Worm (Caenorhabditis elegans) whole organism, young adult: ENCODE measurements around the gene C41C4.9.

Experiments used
- B0261.1 ChIP-seq: sonication (generic microtip); optimal IDR thresholded peaks from 2 replicates; lab custom pipeline; 2016; ENCODE audit warnings: mild to moderate bottlenecking, missing genetic modification characterization, moderate library complexity, missing compliant biosample characterization
- F10E7.11 ChIP-seq: sonication (generic microtip); optimal IDR thresholded peaks from 2 replicates; lab custom pipeline; 2017; ENCODE audit warnings: mild to moderate bottlenecking, missing genetic modification characterization, moderate library complexity, missing compliant biosample characterization
- F33H1.4 ChIP-seq: fragments of 200-800 bp; sonication (Bioruptor generic); IDR thresholded peaks from 2 replicates; pipeline ENCODE4 v1.3.6; 2022; ENCODE audit warnings: missing genetic modification reagents, missing genetic modification characterization, missing compliant biosample characterization
- F55B11.4 ChIP-seq: sonication (generic microtip); optimal IDR thresholded peaks from 2 replicates; lab custom pipeline; 2016; ENCODE audit warnings: missing compliant biosample characterization, missing genetic modification characterization, borderline replicate concordance; ENCODE audit not compliant: insufficient read depth
- K12H6.12 ChIP-seq: fragments of 200-800 bp; sonication (Bioruptor generic); optimal IDR thresholded peaks from 2 replicates; lab custom pipeline; 2018; ENCODE audit warnings: mild to moderate bottlenecking, missing genetic modification characterization, missing compliant biosample characterization
- Y53F4B.3 ChIP-seq: fragments of 200-800 bp; sonication (Bioruptor generic); IDR thresholded peaks from 2 replicates; pipeline ENCODE4 v1.3.6; 2022; ENCODE audit warnings: missing genetic modification reagents, missing genetic modification characterization, missing compliant biosample characterization
- Y79H2A.3 ChIP-seq: fragments of 200-800 bp; sonication (Bioruptor generic); conservative IDR thresholded peaks from 2 replicates; pipeline ENCODE4 v1.3.6; 2022; ENCODE audit warnings: missing genetic modification reagents, missing genetic modification characterization, missing compliant biosample characterization
- ZK185.1 ChIP-seq: sonication (generic microtip); optimal IDR thresholded peaks from 2 replicates; lab custom pipeline; 2016; ENCODE audit warnings: mild to moderate bottlenecking, missing genetic modification characterization, missing compliant biosample characterization; ENCODE audit not compliant: poor library complexity, severe bottlenecking
- ama-1 ChIP-seq, 3 experiments: fragments of 150-350 bp in 1 of 3; sonication (generic microtip) in 2 of 3; optimal IDR thresholded peaks; 2 replicates each; lab custom pipeline; 2014 to 2018; ENCODE audit warnings: missing biosample characterization in 2 of 3, missing genetic modification characterization in 2 of 3, missing genetic modification reagents in 2 of 3
- aptf-2 ChIP-seq: fragments of 200-800 bp; sonication (Bioruptor generic); conservative IDR thresholded peaks from 2 replicates; pipeline ENCODE4 v1.3.6; 2022; ENCODE audit warnings: missing genetic modification reagents, missing genetic modification characterization, missing compliant biosample characterization
- atf-7 ChIP-seq: sonication (generic microtip); optimal IDR thresholded peaks from 2 replicates; lab custom pipeline; 2017; ENCODE audit warnings: mild to moderate bottlenecking, missing genetic modification characterization, missing compliant biosample characterization
- attf-6 ChIP-seq: fragments of 200-800 bp; sonication (Bioruptor generic); IDR thresholded peaks from 2 replicates; pipeline ENCODE4 v1.3.6; 2022; ENCODE audit warnings: missing genetic modification reagents, missing genetic modification characterization, missing compliant biosample characterization
- cebp-1 ChIP-seq, 2 experiments: fragments of 200-800 bp in 1 of 2; sonication (Bioruptor generic) in 1 of 2; sonication (generic microtip) in 1 of 2; IDR thresholded peaks in 1 of 2; optimal IDR thresholded peaks in 1 of 2; 2 replicates each; pipeline versions ENCODE4 v1.3.6 to Lab custom; 2017 to 2022; ENCODE audit warnings: missing compliant biosample characterization in 2 of 2, missing genetic modification characterization in 2 of 2, mild to moderate bottlenecking in 1 of 2, missing genetic modification reagents in 1 of 2, moderate library complexity in 1 of 2
- ceh-100 ChIP-seq: fragments of 200-800 bp; sonication (Bioruptor generic); IDR thresholded peaks from 2 replicates; pipeline ENCODE4 v1.3.6; 2022; ENCODE audit warnings: missing genetic modification reagents, missing genetic modification characterization, missing compliant biosample characterization
- ceh-91 ChIP-seq: fragments of 200-800 bp; sonication (Bioruptor generic); IDR thresholded peaks from 2 replicates; pipeline ENCODE4 v1.3.6; 2022; ENCODE audit warnings: missing genetic modification reagents, missing genetic modification characterization, missing compliant biosample characterization
- dox-1 ChIP-seq: fragments of 200-800 bp; sonication (Bioruptor generic); IDR thresholded peaks from 2 replicates; pipeline ENCODE4 v1.3.6; 2022; ENCODE audit warnings: missing genetic modification reagents, missing genetic modification characterization, missing compliant biosample characterization
- egl-18 ChIP-seq: fragments of 200-800 bp; sonication (Bioruptor generic); IDR thresholded peaks from 2 replicates; pipeline ENCODE4 v1.3.6; 2022; ENCODE audit warnings: missing genetic modification reagents, missing genetic modification characterization, missing compliant biosample characterization
- egl-44 ChIP-seq: fragments of 200-800 bp; sonication (Bioruptor generic); IDR thresholded peaks from 2 replicates; pipeline ENCODE4 v1.3.6; 2022; ENCODE audit warnings: missing genetic modification reagents, missing genetic modification characterization, missing compliant biosample characterization
- him-1 ChIP-seq: sonication (generic microtip); optimal IDR thresholded peaks from 2 replicates; lab custom pipeline; 2016; ENCODE audit warnings: missing genotype, missing genetic modification reagents, missing genetic modification characterization, missing compliant biosample characterization
- hrde-1 ChIP-seq: sonication (generic microtip); optimal IDR thresholded peaks from 2 replicates; lab custom pipeline; 2016; ENCODE audit warnings: missing genetic modification characterization, mild to moderate bottlenecking, missing compliant biosample characterization, moderate library complexity, missing genotype, missing genetic modification reagents, borderline replicate concordance
- lin-35 ChIP-seq, 3 experiments: fragments of 150-350 bp in 2 of 3; sonication (generic microtip) in 1 of 3; optimal IDR thresholded peaks; 2 replicates each; lab custom pipeline; 2014 to 2018; ENCODE audit warnings: missing biosample characterization in 3 of 3, missing genetic modification characterization in 3 of 3, missing genetic modification reagents in 3 of 3
- lin-54 ChIP-seq: fragments of 200-800 bp; sonication (Bioruptor generic); optimal IDR thresholded peaks from 2 replicates; lab custom pipeline; 2018; ENCODE audit warnings: mild to moderate bottlenecking, missing genetic modification characterization, missing compliant biosample characterization
- lsl-1 ChIP-seq: fragments of 200-800 bp; sonication (Bioruptor generic); optimal IDR thresholded peaks from 2 replicates; lab custom pipeline; 2018; ENCODE audit warnings: mild to moderate bottlenecking, missing genetic modification characterization, moderate library complexity, missing compliant biosample characterization
- lsy-27 ChIP-seq: sonication (generic microtip); optimal IDR thresholded peaks from 2 replicates; lab custom pipeline; 2017; ENCODE audit warnings: missing genetic modification characterization, mild to moderate bottlenecking, missing compliant biosample characterization, antibody characterized with exemption, missing genotype, borderline replicate concordance; ENCODE audit not compliant: insufficient read depth
- madf-6 ChIP-seq: fragments of 200-800 bp; sonication (Bioruptor generic); IDR thresholded peaks from 2 replicates; pipeline ENCODE4 v1.3.6; 2022; ENCODE audit warnings: missing genetic modification reagents, missing genetic modification characterization, missing compliant biosample characterization
- madf-8 ChIP-seq: fragments of 200-800 bp; sonication (Bioruptor generic); conservative IDR thresholded peaks from 2 replicates; pipeline ENCODE4 v1.3.6; 2022; ENCODE audit warnings: missing genetic modification reagents, missing genetic modification characterization, missing compliant biosample characterization
- mcd-1 ChIP-seq: fragments of 200-800 bp; sonication (Bioruptor generic); IDR thresholded peaks from 2 replicates; pipeline ENCODE4 v1.3.6; 2022; ENCODE audit warnings: missing genetic modification reagents, missing genetic modification characterization, missing compliant biosample characterization
- mes-4 ChIP-seq: sonication (generic microtip); optimal IDR thresholded peaks from 2 replicates; lab custom pipeline; 2016; ENCODE audit warnings: missing genotype, missing genetic modification characterization, missing compliant biosample characterization
- nfya-2 ChIP-seq: fragments of 200-800 bp; sonication (Bioruptor generic); IDR thresholded peaks from 2 replicates; pipeline ENCODE4 v1.3.6; 2022; ENCODE audit warnings: missing genetic modification reagents, missing genetic modification characterization, missing compliant biosample characterization
- nhr-179 ChIP-seq: sonication (generic microtip); optimal IDR thresholded peaks from 2 replicates; lab custom pipeline; 2016; ENCODE audit warnings: mild to moderate bottlenecking, missing genetic modification characterization, missing compliant biosample characterization
- nhr-27 ChIP-seq: fragments of 200-800 bp; sonication (Bioruptor generic); optimal IDR thresholded peaks from 2 replicates; lab custom pipeline; 2018; ENCODE audit warnings: mild to moderate bottlenecking, missing genetic modification characterization, moderate library complexity, missing compliant biosample characterization
- nhr-80 ChIP-seq: sonication (generic microtip); optimal IDR thresholded peaks from 2 replicates; lab custom pipeline; 2016; ENCODE audit warnings: missing genetic modification characterization, missing compliant biosample characterization
- pbrm-1 ChIP-seq: fragments of 200-800 bp; sonication (Bioruptor generic); IDR thresholded peaks from 2 replicates; pipeline ENCODE4 v1.3.6; 2022; ENCODE audit warnings: missing genetic modification reagents, missing genetic modification characterization, missing compliant biosample characterization
- pha-4 ChIP-seq: fragments of 150-350 bp; sonication (generic microtip); optimal IDR thresholded peaks from 2 replicates; lab custom pipeline; 2014; ENCODE audit warnings: missing biosample characterization, missing genetic modification reagents, missing genetic modification characterization
- snpc-1.1 ChIP-seq: sonication (generic microtip); optimal IDR thresholded peaks from 2 replicates; lab custom pipeline; 2017; ENCODE audit warnings: missing genetic modification characterization, mild to moderate bottlenecking, missing compliant biosample characterization, antibody characterized with exemption, moderate library complexity, missing genotype, missing genetic modification reagents; ENCODE audit not compliant: insufficient read depth
- snpc-1.3 ChIP-seq: sonication (generic microtip); optimal IDR thresholded peaks from 2 replicates; lab custom pipeline; 2017; ENCODE audit warnings: missing genetic modification characterization, mild to moderate bottlenecking, missing compliant biosample characterization, antibody characterized with exemption, moderate library complexity, missing genotype, missing genetic modification reagents; ENCODE audit not compliant: insufficient read depth
- snpc-3.4 ChIP-seq: sonication (generic microtip); optimal IDR thresholded peaks from 2 replicates; lab custom pipeline; 2017; ENCODE audit warnings: missing genetic modification characterization, mild to moderate bottlenecking, missing compliant biosample characterization, antibody characterized with exemption, moderate library complexity, missing genotype, missing genetic modification reagents
- snpc-4 ChIP-seq, 5 experiments: fragments of 150-350 bp in 1 of 5; sonication (generic microtip) in 4 of 5; optimal IDR thresholded peaks; 2 replicates each; lab custom pipeline; 2014 to 2018; ENCODE audit warnings: missing genetic modification characterization in 5 of 5, missing biosample characterization in 3 of 5, antibody characterized with exemption in 2 of 5, mild to moderate bottlenecking in 2 of 5, missing compliant biosample characterization in 2 of 5, missing genotype in 2 of 5, moderate library complexity in 2 of 5, missing genetic modification reagents in 1 of 5
- tbp1 ChIP-seq: fragments of 200-800 bp; sonication (Bioruptor generic); optimal IDR thresholded peaks from 2 replicates; lab custom pipeline; 2018; ENCODE audit warnings: mild to moderate bottlenecking, missing genetic modification characterization, missing compliant biosample characterization
- unc-130 ChIP-seq: sonication (generic microtip); optimal IDR thresholded peaks from 2 replicates; lab custom pipeline; 2016; ENCODE audit warnings: missing genetic modification reagents, missing genetic modification characterization, missing compliant biosample characterization
- unc-62 ChIP-seq: fragments of 150-350 bp; optimal IDR thresholded peaks from 2 replicates; lab custom pipeline; 2014; ENCODE audit warnings: missing biosample characterization, missing genetic modification reagents, missing genetic modification characterization
- ztf-18 ChIP-seq: sonication (generic microtip); optimal IDR thresholded peaks from 2 replicates; lab custom pipeline; 2016; ENCODE audit warnings: missing genotype, mild to moderate bottlenecking, missing genetic modification characterization, missing compliant biosample characterization

The C41C4.9 gene

ce11 chrII:8086803-8087202 is 20.6 kb upstream of the C41C4.9 start, which contains the start of gene K02C4.3 (continued):
- TF ChIP-seq F10E7.11 (tag; lab: Kevin White, UChicago): no peak
- TF ChIP-seq nhr-179 (tag; lab: Kevin White, UChicago): no peak
- peak; percentile 60 for TF ChIP-seq snpc-3.4 (tag; lab: Kevin White, UChicago)
- no peak for TF ChIP-seq K12H6.12 (tag; lab: Kevin White, UChicago)
- peak; percentile 34 for TF ChIP-seq snpc-1.1
- peak; percentile 56 for TF ChIP-seq lsl-1 (GFP tag; lab: Kevin White, UChicago)
- peak; percentile 65 for TF ChIP-seq madf-6
- TF ChIP-seq snpc-1.3 (tag; lab: Kevin White, UChicago): peak; percentile 7
- TF ChIP-seq nhr-80: peak; percentile 9
- peak; percentile 44 for TF ChIP-seq him-1 (tag; lab: Kevin White, UChicago)
- TF ChIP-seq ztf-18 (tag; lab: Kevin White, UChicago): peak; percentile 93
- TF ChIP-seq dox-1 (GFP tag; lab: Robert Waterston, UW): peak; percentile 32; the same call in 1 of the 2 replicates
- TF ChIP-seq mcd-1 (GFP tag; lab: Robert Waterston, UW): peak; percentile 75
- 0 out of 2 replicates have a peak, but pooled peaks have one; percentile 16 for TF ChIP-seq ceh-91 (GFP tag; lab: Robert Waterston, UW)
- TF ChIP-seq ZK185.1 (tag; lab: Kevin White, UChicago): peak; percentile 37
- TF ChIP-seq lin-35 (GFP tag; optimal IDR thresholded peaks at IDR 0.05; lab: Kevin White, UChicago): peak in 1 of 3 experiments; percentile 80
- TF ChIP-seq lin-54 (GFP tag; lab: Kevin White, UChicago): peak; percentile 69

ce11 chrII:8091528-8091927 is 15.9 kb upstream of the C41C4.9 start:
- no peak for TF ChIP-seq aptf-2 (GFP tag; lab: Robert Waterston, UW)
- no peak for TF ChIP-seq nfya-2 (GFP tag; lab: Robert Waterston, UW)
- TF ChIP-seq ZK185.1 (tag; lab: Kevin White, UChicago): peak; percentile 45
- no peak for TF ChIP-seq F55B11.4
- TF ChIP-seq nhr-27 (tag; lab: Kevin White, UChicago): no peak
- no peak for TF ChIP-seq lsy-27 (tag; lab: Kevin White, UChicago)
- TF ChIP-seq attf-6 (GFP tag; lab: Robert Waterston, UW): peak; percentile 55; the same call in 1 of the 2 replicates
- peak; percentile 10 for TF ChIP-seq pha-4 (tag; lab: Kevin White, UChicago)
- peak; percentile 95 for TF ChIP-seq snpc-4 (GFP tag; optimal IDR thresholded peaks at IDR 0.05; lab: Kevin White, UChicago)
- TF ChIP-seq snpc-4 (tag; optimal IDR thresholded peaks at IDR 0.05; lab: Kevin White, UChicago): peak; percentile 96 to 99 (median 98)
- peak; percentile 30 for TF ChIP-seq nhr-80
- peak; percentile 39; the same call in 1 of the 2 replicates for TF ChIP-seq F33H1.4 (GFP tag; lab: Robert Waterston, UW)
- TF ChIP-seq hrde-1 (tag; lab: Kevin White, UChicago): no peak
- TF ChIP-seq cebp-1 (GFP tag; IDR thresholded peaks at IDR 0.05; lab: Robert Waterston, UW): peak; percentile 54; the same call in 1 of the 2 replicates
- TF ChIP-seq cebp-1 (tag; optimal IDR thresholded peaks at IDR 0.05; lab: Kevin White, UChicago): peak; percentile 93
- TF ChIP-seq tbp1: peak; percentile 77
- TF ChIP-seq mes-4 (tag; lab: Kevin White, UChicago): no peak
- TF ChIP-seq egl-44 (GFP tag; lab: Robert Waterston, UW): 0 out of 2 replicates have a peak, but pooled peaks have one; percentile 35
- peak; percentile 80 for TF ChIP-seq ztf-18 (tag; lab: Kevin White, UChicago)
- no peak for TF ChIP-seq unc-62 (GFP tag; lab: Kevin White, UChicago)
- peak; percentile 79 for TF ChIP-seq mcd-1 (GFP tag; lab: Robert Waterston, UW)
- no peak for TF ChIP-seq unc-130 (GFP tag; lab: Kevin White, UChicago)
- TF ChIP-seq K12H6.12 (tag; lab: Kevin White, UChicago): no peak
- no peak for TF ChIP-seq madf-8 (GFP tag; lab: Robert Waterston, UW)
- TF ChIP-seq atf-7 (tag; lab: Kevin White, UChicago): no peak
- TF ChIP-seq egl-18 (GFP tag; lab: Robert Waterston, UW): no peak
- TF ChIP-seq madf-6: peak; percentile 78
- TF ChIP-seq B0261.1 (tag; lab: Kevin White, UChicago): no peak
- TF ChIP-seq Y53F4B.3 (GFP tag; lab: Robert Waterston, UW): no peak
- peak; percentile 83 for TF ChIP-seq pbrm-1
- peak; percentile 29 for TF ChIP-seq ama-1 (optimal IDR thresholded peaks at IDR 0.05; lab: Kevin White, UChicago)
- peak in 1 of 2 experiments; percentile 23 for TF ChIP-seq ama-1 (GFP tag; optimal IDR thresholded peaks at IDR 0.05; lab: Kevin White, UChicago)
- peak; percentile 37; the same call in 1 of the 2 replicates for TF ChIP-seq ceh-100 (GFP tag; lab: Robert Waterston, UW)
- no peak for TF ChIP-seq Y79H2A.3 (GFP tag; lab: Robert Waterston, UW)
